Fruit fly (Drosophila melanogaster) whole organism, prepupa: Measurements from ENCODE around the gene CG43702.

Experiments
- CG31627 ChIP-seq: fragments of 200-800 bp; sonication (Bioruptor generic); optimal IDR thresholded peaks from 3 replicates; lab custom pipeline; 2016; ENCODE audit warnings: missing biosample characterization, missing genetic modification characterization
- CG8632 ChIP-seq: fragments of 200-800 bp; sonication (Bioruptor generic); optimal IDR thresholded peaks from 3 replicates; lab custom pipeline; 2016; ENCODE audit warnings: missing biosample characterization, missing genetic modification characterization
- Hr39 ChIP-seq: fragments of 200-800 bp; sonication (Bioruptor generic); optimal IDR thresholded peaks from 2 replicates; lab custom pipeline; 2016; ENCODE audit warnings: missing biosample characterization, missing genetic modification characterization
- acj6 ChIP-seq: fragments of 200-800 bp; sonication (Bioruptor generic); optimal IDR thresholded peaks from 3 replicates; lab custom pipeline; 2016; ENCODE audit warnings: missing biosample characterization, missing genetic modification characterization

- TF ChIP-seq CG8632 (GFP tag; lab: Kevin White, UChicago) (no peak), Hr39 (GFP tag; lab: Kevin White, UChicago) (no peak), CG31627 (GFP tag; lab: Kevin White, UChicago) (no peak), acj6 (no peak)
Measured at dm6 chr3L:21343254-21344083, 45.0 kb downstream of the CG43702 start, which contains the start of the genes Tbc1d8-9 and CG32436.
